Worm (Caenorhabditis elegans) whole organism, L4/young adult: ENCODE results near the gene T28A11.4.

Source experiments
- W03F9.2 ChIP-seq: fragments of 150-350 bp; optimal IDR thresholded peaks from 2 replicates; lab custom pipeline; 2014; ENCODE audit warnings: missing biosample characterization, missing genetic modification characterization
- dao-5 ChIP-seq: sonication (generic microtip); optimal IDR thresholded peaks from 2 replicates; lab custom pipeline; 2016; ENCODE audit warnings: missing genotype, missing genetic modification characterization, moderate library complexity, missing compliant biosample characterization
- him-1 ChIP-seq: sonication (generic microtip); optimal IDR thresholded peaks from 2 replicates; lab custom pipeline; 2016; ENCODE audit warnings: missing genotype, missing genetic modification reagents, missing genetic modification characterization, missing compliant biosample characterization

Gene T28A11.4

ce11 chrV:3257277-3257676, 16.6 kb upstream of the T28A11.4 start, which contains the start of gene T28A11.22:
Gene T28A11.22 (plus strand): TSS chrV:3257577.
- TF ChIP-seq W03F9.2 (tag; lab: Kevin White, UChicago) (no peak), dao-5 (tag; lab: Kevin White, UChicago) (no peak), him-1 (tag; lab: Kevin White, UChicago) (no peak)

ce11 chrV:3259168-3259622, 14.7 kb upstream of the T28A11.4 start, which contains the start of gene T28A11.16:
Gene T28A11.16 (minus strand): TSS chrV:3259218.
- TF ChIP-seq him-1 (tag; lab: Kevin White, UChicago) (no peak), W03F9.2 (tag; lab: Kevin White, UChicago) (no peak), dao-5 (tag; lab: Kevin White, UChicago) (no peak)

ce11 chrV:3260075-3260474, 13.8 kb upstream of the T28A11.4 start, which contains the start of gene srbc-5:
Gene srbc-5 (plus strand): TSS chrV:3260375.
- no peak for TF ChIP-seq him-1 (tag; lab: Kevin White, UChicago)
- TF ChIP-seq W03F9.2 (tag; lab: Kevin White, UChicago), result no peak
- no peak for TF ChIP-seq dao-5 (tag; lab: Kevin White, UChicago)

ce11 chrV:3266189-3266588, 7.7 kb upstream of the T28A11.4 start, which contains the start of gene T28A11.17:
Gene T28A11.17 (minus strand): TSS chrV:3266289.
- no peak for TF ChIP-seq dao-5 (tag; lab: Kevin White, UChicago)
- TF ChIP-seq W03F9.2 (tag; lab: Kevin White, UChicago), result no peak
- no peak for TF ChIP-seq him-1 (tag; lab: Kevin White, UChicago)

ce11 chrV:3267950-3268349, 5.9 kb upstream of the T28A11.4 start, which contains the start of gene T28A11.18:
Gene T28A11.18 (minus strand): TSS chrV:3268050.
- TF ChIP-seq him-1 (tag; lab: Kevin White, UChicago) (no peak), dao-5 (tag; lab: Kevin White, UChicago) (no peak), W03F9.2 (tag; lab: Kevin White, UChicago) (no peak)

ce11 chrV:3269407-3269806, 4.4 kb upstream of the T28A11.4 start, which contains the start of gene T28A11.19:
Gene T28A11.19 (minus strand): TSS chrV:3269514.
- no peak for TF ChIP-seq dao-5 (tag; lab: Kevin White, UChicago)
- TF ChIP-seq W03F9.2 (tag; lab: Kevin White, UChicago), result no peak
- TF ChIP-seq him-1 (tag; lab: Kevin White, UChicago), result no peak

- TF ChIP-seq W03F9.2 (tag; lab: Kevin White, UChicago) (no peak), him-1 (tag; lab: Kevin White, UChicago) (no peak), dao-5 (tag; lab: Kevin White, UChicago) (no peak)
These were observed 694 bp upstream of the T28A11.4 start, which contains the start of gene T28A11.20 for ce11 chrV:3273156-3273555. Gene T28A11.20 (minus strand): TSS chrV:3273256.

- no peak for TF ChIP-seq dao-5 (tag; lab: Kevin White, UChicago)
- TF ChIP-seq W03F9.2 (tag; lab: Kevin White, UChicago), result no peak
- TF ChIP-seq him-1 (tag; lab: Kevin White, UChicago), result no peak
These were observed 1.2 kb downstream of the T28A11.4 start, which contains the start of gene T28A11.3 for ce11 chrV:3275033-3275432. Gene T28A11.3 (plus strand): TSS chrV:3275333.

ce11 chrV:3276184-3276583, 2.3 kb downstream of the T28A11.4 start:
- TF ChIP-seq W03F9.2 (tag; lab: Kevin White, UChicago) (no peak), him-1 (tag; lab: Kevin White, UChicago) (no peak)

ce11 chrV:3278101-3278639, 4.3 kb downstream of the T28A11.4 start, which contains the start of gene fbxa-64:
Gene fbxa-64 (minus strand): TSS chrV:3278151.
- TF ChIP-seq W03F9.2 (tag; lab: Kevin White, UChicago), result no peak
- no peak for TF ChIP-seq dao-5 (tag; lab: Kevin White, UChicago)
- no peak for TF ChIP-seq him-1 (tag; lab: Kevin White, UChicago)

- TF ChIP-seq him-1 (tag; lab: Kevin White, UChicago) (no peak), W03F9.2 (tag; lab: Kevin White, UChicago) (no peak), dao-5 (tag; lab: Kevin White, UChicago) (no peak)
These were observed 5.3 kb downstream of the T28A11.4 start for ce11 chrV:3279138-3279537.

ce11 chrV:3280009-3280408, 6.2 kb downstream of the T28A11.4 start, which contains the start of gene T28A11.2:
Gene T28A11.2 (plus strand): TSS chrV:3280379.
- no peak for TF ChIP-seq W03F9.2 (tag; lab: Kevin White, UChicago)
- no peak for TF ChIP-seq him-1 (tag; lab: Kevin White, UChicago)
- TF ChIP-seq dao-5 (tag; lab: Kevin White, UChicago), result no peak

ce11 chrV:3281523-3281922, 7.7 kb downstream of the T28A11.4 start, which contains the start of gene T28A11.25:
Gene T28A11.25 (plus strand): TSS chrV:3281823.
- TF ChIP-seq W03F9.2 (tag; lab: Kevin White, UChicago) (no peak), him-1 (tag; lab: Kevin White, UChicago) (no peak), dao-5 (tag; lab: Kevin White, UChicago) (no peak)
